Worm (Caenorhabditis elegans) whole organism, L4/young adult: ENCODE measurements around the gene adh-1.

Source experiments
- W03F9.2 ChIP-seq: fragments of 150-350 bp; optimal IDR thresholded peaks from 2 replicates; lab custom pipeline; 2014; ENCODE audit warnings: missing biosample characterization, missing genetic modification characterization
- dao-5 ChIP-seq: sonication (generic microtip); optimal IDR thresholded peaks from 2 replicates; lab custom pipeline; 2016; ENCODE audit warnings: missing genotype, missing genetic modification characterization, moderate library complexity, missing compliant biosample characterization
- him-1 ChIP-seq: sonication (generic microtip); optimal IDR thresholded peaks from 2 replicates; lab custom pipeline; 2016; ENCODE audit warnings: missing genotype, missing genetic modification reagents, missing genetic modification characterization, missing compliant biosample characterization

ce11 chrV:11937710-11938109, 49.7 kb downstream of the adh-1 start, which contains the start of gene gpla-1:
- TF ChIP-seq him-1 (no peak), W03F9.2 (tag; lab: Kevin White, UChicago) (no peak), dao-5 (tag; lab: Kevin White, UChicago) (no peak)
